Worm (Caenorhabditis elegans) whole organism, early embryonic: Measurements from ENCODE around the gene M106.7.

Source experiments
- B0310.2 ChIP-seq: sonication (generic microtip); optimal IDR thresholded peaks from 2 replicates; lab custom pipeline; 2016; ENCODE audit warnings: mild to moderate bottlenecking, missing genetic modification characterization, missing compliant biosample characterization
- F13C5.2 ChIP-seq: sonication (generic microtip); optimal IDR thresholded peaks from 2 replicates; lab custom pipeline; 2017; ENCODE audit warnings: mild to moderate bottlenecking, missing genetic modification characterization, inconsistent platforms, missing compliant biosample characterization
- aly-1 ChIP-seq: sonication (generic microtip); optimal IDR thresholded peaks from 2 replicates; lab custom pipeline; 2016; ENCODE audit warnings: missing genetic modification characterization, missing compliant biosample characterization
- ama-1 ChIP-seq: fragments of 150-350 bp; optimal IDR thresholded peaks from 2 replicates; lab custom pipeline; 2014
- ceh-13 ChIP-seq: fragments of 200-800 bp; sonication (Bioruptor generic); optimal IDR thresholded peaks from 2 replicates; lab custom pipeline; 2018; ENCODE audit warnings: mild to moderate bottlenecking, missing genetic modification characterization, missing compliant biosample characterization
- ceh-36 ChIP-seq: sonication (generic microtip); optimal IDR thresholded peaks from 2 replicates; lab custom pipeline; 2016; ENCODE audit warnings: missing genetic modification characterization, inconsistent platforms, missing compliant biosample characterization
- ets-7 ChIP-seq: sonication (generic microtip); optimal IDR thresholded peaks from 2 replicates; lab custom pipeline; 2016; ENCODE audit warnings: missing genotype, missing genetic modification characterization, missing compliant biosample characterization
- flt-1 ChIP-seq: fragments of 200-800 bp; sonication (Bioruptor generic); IDR thresholded peaks from 2 replicates; pipeline ENCODE4 v1.3.6; 2022; ENCODE audit warnings: missing genetic modification characterization, missing compliant biosample characterization
- hmbx-1 ChIP-seq: sonication (generic microtip); optimal IDR thresholded peaks from 2 replicates; lab custom pipeline; 2016; ENCODE audit warnings: mild to moderate bottlenecking, missing genetic modification characterization, missing compliant biosample characterization
- hmg-4 ChIP-seq: fragments of 200-800 bp; sonication (Bioruptor generic); optimal IDR thresholded peaks from 2 replicates; lab custom pipeline; 2018; ENCODE audit warnings: mild to moderate bottlenecking, missing genetic modification characterization, missing compliant biosample characterization
- hnd-1 ChIP-seq: sonication (generic microtip); optimal IDR thresholded peaks from 2 replicates; lab custom pipeline; 2016; ENCODE audit warnings: missing genetic modification characterization, missing compliant biosample characterization
- pes-1 ChIP-seq: fragments of 200-800 bp; sonication (Bioruptor generic); IDR thresholded peaks from 2 replicates; pipeline ENCODE4 v1.3.6; 2022; ENCODE audit warnings: missing genetic modification reagents, missing genetic modification characterization, missing compliant biosample characterization
- scrt-1 ChIP-seq: fragments of 200-800 bp; sonication (Bioruptor generic); IDR thresholded peaks from 2 replicates; pipeline ENCODE4 v1.3.6; 2022; ENCODE audit warnings: missing genetic modification characterization, missing compliant biosample characterization
- sea-1 ChIP-seq: fragments of 200-800 bp; sonication (Bioruptor generic); conservative IDR thresholded peaks from 2 replicates; pipeline ENCODE4 v1.3.6; 2022; ENCODE audit warnings: missing genetic modification characterization, missing compliant biosample characterization
- tbx-11 ChIP-seq: fragments of 200-800 bp; sonication (Bioruptor generic); IDR thresholded peaks from 2 replicates; pipeline ENCODE4 v1.3.6; 2022; ENCODE audit warnings: missing genetic modification characterization, missing compliant biosample characterization
- tbx-37 ChIP-seq: fragments of 200-800 bp; sonication (Bioruptor generic); conservative IDR thresholded peaks from 2 replicates; pipeline ENCODE4 v1.3.6; 2022; ENCODE audit warnings: missing genetic modification reagents, missing genetic modification characterization, missing compliant biosample characterization
- tra-4 ChIP-seq: sonication (generic microtip); optimal IDR thresholded peaks from 2 replicates; lab custom pipeline; 2017; ENCODE audit warnings: missing genetic modification characterization, missing compliant biosample characterization

M106.7 gene

DNA sequence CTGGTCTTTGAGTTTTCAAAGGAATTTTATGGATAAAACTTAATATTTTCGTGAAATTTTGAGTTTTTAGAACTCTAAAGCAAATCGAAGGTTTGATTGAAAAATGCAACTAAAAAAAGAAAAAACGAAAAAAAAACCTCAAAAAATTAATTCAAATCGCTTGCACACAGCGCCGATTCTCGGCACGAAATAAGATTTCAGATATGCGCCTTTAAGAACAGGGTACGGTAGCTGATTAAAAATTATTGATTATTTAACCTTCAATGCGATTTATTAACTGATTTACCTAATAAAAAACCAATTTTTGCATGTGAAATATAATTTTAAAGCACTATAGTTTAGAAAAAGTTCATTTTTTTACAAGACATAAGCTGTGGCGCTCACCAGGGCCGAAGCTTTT, 4.1 kb downstream of the M106.7 start:
- TF ChIP-seq sea-1 (GFP tag; lab: Robert Waterston, UW), result no peak
- TF ChIP-seq hnd-1, result no peak
- TF ChIP-seq aly-1 (tag; lab: Kevin White, UChicago), result no peak
- TF ChIP-seq scrt-1 (GFP tag; lab: Robert Waterston, UW), result no peak
- no peak for TF ChIP-seq F13C5.2 (tag; lab: Kevin White, UChicago)
- no peak for TF ChIP-seq tbx-37 (GFP tag; lab: Robert Waterston, UW)
- no peak for TF ChIP-seq hmbx-1 (tag; lab: Kevin White, UChicago)
- TF ChIP-seq ets-7 (tag; lab: Kevin White, UChicago), result no peak
- no peak for TF ChIP-seq tbx-11 (GFP tag; lab: Robert Waterston, UW)
- TF ChIP-seq flt-1 (GFP tag; lab: Robert Waterston, UW), result no peak
- no peak for TF ChIP-seq tra-4
- no peak for TF ChIP-seq ama-1 (lab: Kevin White, UChicago)
- TF ChIP-seq ceh-13 (GFP tag; lab: Kevin White, UChicago), result no peak
- no peak for TF ChIP-seq B0310.2 (tag; lab: Kevin White, UChicago)
- no peak for TF ChIP-seq hmg-4 (GFP tag; lab: Kevin White, UChicago)
- TF ChIP-seq pes-1 (GFP tag; lab: Robert Waterston, UW), result no peak
- TF ChIP-seq ceh-36 (tag; lab: Kevin White, UChicago), result no peak

DNA sequence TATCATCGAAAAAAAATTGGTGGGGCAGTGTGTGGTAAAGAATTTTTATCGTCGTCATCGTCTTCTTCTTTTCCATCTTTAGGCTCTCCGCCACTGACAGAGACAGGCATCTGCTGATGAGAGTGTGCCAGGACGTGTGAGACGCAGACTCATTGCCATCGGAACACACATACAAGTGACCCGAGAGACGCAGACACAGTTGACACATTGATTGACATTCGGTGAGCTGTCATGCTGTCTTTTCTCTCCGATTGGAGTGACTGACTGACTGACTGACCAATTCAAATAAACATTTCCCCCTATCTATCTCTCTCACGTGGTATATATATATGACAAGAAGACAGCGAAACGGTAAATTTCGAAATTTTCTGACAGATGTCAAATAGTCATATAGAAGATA, 5.9 kb downstream of the M106.7 start:
- TF ChIP-seq hmg-4 (GFP tag; lab: Kevin White, UChicago) (peak; percentile 46), hmbx-1 (tag; lab: Kevin White, UChicago) (no peak)

DNA sequence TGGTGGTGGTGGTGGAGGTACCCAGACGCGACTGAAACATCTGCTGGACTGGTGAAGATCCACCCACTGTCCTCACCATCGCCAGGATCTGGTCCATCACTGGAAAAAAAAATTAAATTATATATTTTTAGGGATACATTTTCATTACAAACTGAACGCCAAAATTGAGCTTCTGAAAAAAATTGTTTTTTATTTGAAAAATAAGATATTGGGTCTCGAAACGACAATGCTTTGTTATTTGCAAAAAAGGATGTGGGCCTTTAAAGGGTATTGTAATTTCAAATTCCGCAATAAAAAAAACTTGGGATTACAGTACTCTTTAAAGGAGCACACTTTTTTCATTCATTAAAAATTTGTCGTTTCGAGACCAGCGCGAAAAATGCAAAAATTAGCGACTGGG, 7.1 kb downstream of the M106.7 start, which contains the start of gene M106.2:
TSS of gene M106.2 (minus strand) at position 101 of the 400 bp plus-strand sequence.
- TF ChIP-seq flt-1 (GFP tag; lab: Robert Waterston, UW) (no peak), hmg-4 (GFP tag; lab: Kevin White, UChicago) (no peak), B0310.2 (tag; lab: Kevin White, UChicago) (no peak), tra-4 (no peak), ceh-36 (tag; lab: Kevin White, UChicago) (no peak), ceh-13 (GFP tag; lab: Kevin White, UChicago) (no peak)

DNA sequence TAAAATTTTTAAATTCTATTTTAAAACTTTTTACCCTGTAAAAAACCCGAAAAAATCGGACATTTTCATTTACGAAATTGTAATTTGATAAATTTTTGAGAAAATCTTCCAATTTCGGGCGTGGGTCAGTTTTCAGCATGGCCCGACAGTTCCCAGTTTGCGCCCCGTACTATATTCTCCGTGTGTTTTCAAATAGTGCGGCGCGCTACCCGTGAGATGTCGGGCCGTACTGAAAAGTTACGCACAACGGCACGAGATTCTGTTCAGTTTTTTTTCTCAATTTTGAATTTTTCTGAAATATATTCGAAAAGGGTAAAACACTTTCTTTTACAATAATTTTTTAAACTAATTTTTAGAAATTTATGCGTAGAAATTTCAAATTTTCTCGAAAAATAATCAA, 9.9 kb downstream of the M106.7 start:
- TF ChIP-seq tbx-37 (GFP tag; lab: Robert Waterston, UW), result no peak
- TF ChIP-seq ceh-13 (GFP tag; lab: Kevin White, UChicago), result no peak
- TF ChIP-seq ceh-36 (tag; lab: Kevin White, UChicago), result no peak
- TF ChIP-seq flt-1 (GFP tag; lab: Robert Waterston, UW), result no peak
- no peak for TF ChIP-seq hmg-4 (GFP tag; lab: Kevin White, UChicago)
- TF ChIP-seq ets-7 (tag; lab: Kevin White, UChicago), result no peak
- no peak for TF ChIP-seq tra-4
- TF ChIP-seq scrt-1 (GFP tag; lab: Robert Waterston, UW), result no peak
- TF ChIP-seq tbx-11 (GFP tag; lab: Robert Waterston, UW), result no peak
- no peak for TF ChIP-seq sea-1 (GFP tag; lab: Robert Waterston, UW)
- TF ChIP-seq hmbx-1 (tag; lab: Kevin White, UChicago), result no peak
- TF ChIP-seq pes-1 (GFP tag; lab: Robert Waterston, UW), result no peak
- TF ChIP-seq hnd-1, result no peak
- TF ChIP-seq B0310.2 (tag; lab: Kevin White, UChicago), result no peak
- TF ChIP-seq F13C5.2 (tag; lab: Kevin White, UChicago), result no peak
- no peak for TF ChIP-seq aly-1 (tag; lab: Kevin White, UChicago)
- TF ChIP-seq ama-1 (lab: Kevin White, UChicago), result no peak

DNA sequence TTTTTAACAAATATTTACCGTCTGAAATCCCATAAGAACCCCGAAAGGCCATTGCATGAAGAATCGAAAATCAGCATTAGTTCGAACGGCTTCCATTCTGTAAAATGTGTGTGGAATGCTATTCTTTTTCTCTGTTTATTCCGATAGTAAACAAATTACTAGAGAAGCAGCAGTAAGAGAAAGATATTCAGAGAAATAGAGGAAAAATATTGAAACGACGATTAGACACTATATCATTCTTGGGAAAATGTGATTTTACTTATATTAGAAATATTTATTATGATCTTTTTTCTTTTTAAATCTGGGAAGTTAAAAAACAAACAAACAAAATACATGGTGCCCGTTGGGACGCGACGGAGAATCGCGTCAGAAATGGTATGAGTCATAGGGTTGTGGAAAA, 13.4 kb downstream of the M106.7 start, which contains the start of gene M106.8:
TSS of gene M106.8 (minus strand) at position 101 of the 400 bp plus-strand sequence.
- TF ChIP-seq ets-7 (tag; lab: Kevin White, UChicago), result no peak
- no peak for TF ChIP-seq flt-1 (GFP tag; lab: Robert Waterston, UW)
- no peak for TF ChIP-seq tbx-11 (GFP tag; lab: Robert Waterston, UW)
- TF ChIP-seq B0310.2 (tag; lab: Kevin White, UChicago), result no peak
- no peak for TF ChIP-seq aly-1 (tag; lab: Kevin White, UChicago)
- no peak for TF ChIP-seq ceh-13 (GFP tag; lab: Kevin White, UChicago)
- no peak for TF ChIP-seq tbx-37 (GFP tag; lab: Robert Waterston, UW)
- no peak for TF ChIP-seq sea-1 (GFP tag; lab: Robert Waterston, UW)
- TF ChIP-seq tra-4, result no peak
- TF ChIP-seq hmg-4 (GFP tag; lab: Kevin White, UChicago), result no peak
- TF ChIP-seq hmbx-1 (tag; lab: Kevin White, UChicago), result no peak
- TF ChIP-seq F13C5.2 (tag; lab: Kevin White, UChicago), result no peak
- TF ChIP-seq scrt-1 (GFP tag; lab: Robert Waterston, UW), result no peak
- TF ChIP-seq pes-1 (GFP tag; lab: Robert Waterston, UW), result no peak
- TF ChIP-seq ama-1 (lab: Kevin White, UChicago), result no peak

DNA sequence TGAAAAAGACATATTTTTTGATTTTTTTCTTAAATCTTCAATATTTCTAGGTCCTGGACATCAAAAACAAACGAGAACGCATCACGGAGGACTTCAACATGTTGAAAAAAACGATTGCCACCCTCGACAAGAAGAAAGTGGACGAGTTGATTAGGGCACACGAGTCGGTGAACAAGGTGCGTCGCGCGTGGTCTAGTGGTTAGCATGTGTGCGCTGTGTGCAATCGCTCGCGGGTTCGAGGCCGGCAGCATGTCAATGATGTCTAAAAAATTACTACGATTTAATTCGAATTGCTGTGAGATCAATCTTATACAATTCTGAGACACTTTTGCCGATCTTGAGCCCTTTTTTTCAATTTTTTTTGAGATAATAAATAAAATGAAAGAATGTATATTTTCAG, 16.9 kb downstream of the M106.7 start:
- TF ChIP-seq tbx-11 (GFP tag; lab: Robert Waterston, UW) (peak; percentile 94), ceh-13 (GFP tag; lab: Kevin White, UChicago) (peak; percentile 96), tra-4 (peak; percentile 94), hmbx-1 (tag; lab: Kevin White, UChicago) (peak; percentile 92), aly-1 (tag; lab: Kevin White, UChicago) (peak; percentile 96), ceh-36 (tag; lab: Kevin White, UChicago) (peak; percentile 96), B0310.2 (tag; lab: Kevin White, UChicago) (peak; percentile 89), F13C5.2 (tag; lab: Kevin White, UChicago) (peak; percentile 97), ama-1 (lab: Kevin White, UChicago) (peak; percentile 89), ets-7 (tag; lab: Kevin White, UChicago) (peak; percentile 83), tbx-37 (GFP tag; lab: Robert Waterston, UW) (peak; percentile 93), flt-1 (GFP tag; lab: Robert Waterston, UW) (peak; percentile 96), hmg-4 (GFP tag; lab: Kevin White, UChicago) (peak; percentile 99), pes-1 (GFP tag; lab: Robert Waterston, UW) (peak; percentile 96), sea-1 (GFP tag; lab: Robert Waterston, UW) (peak; percentile 92), hnd-1 (peak; percentile 91), scrt-1 (GFP tag; lab: Robert Waterston, UW) (peak; percentile 98)
